Fruit fly (Drosophila melanogaster): ENCODE data around the gene lectin-37Db.
A peak's percentile ranks its signal among the peaks of the same experiment; 100 is the strongest.

Gene lectin-37Db

DNA sequence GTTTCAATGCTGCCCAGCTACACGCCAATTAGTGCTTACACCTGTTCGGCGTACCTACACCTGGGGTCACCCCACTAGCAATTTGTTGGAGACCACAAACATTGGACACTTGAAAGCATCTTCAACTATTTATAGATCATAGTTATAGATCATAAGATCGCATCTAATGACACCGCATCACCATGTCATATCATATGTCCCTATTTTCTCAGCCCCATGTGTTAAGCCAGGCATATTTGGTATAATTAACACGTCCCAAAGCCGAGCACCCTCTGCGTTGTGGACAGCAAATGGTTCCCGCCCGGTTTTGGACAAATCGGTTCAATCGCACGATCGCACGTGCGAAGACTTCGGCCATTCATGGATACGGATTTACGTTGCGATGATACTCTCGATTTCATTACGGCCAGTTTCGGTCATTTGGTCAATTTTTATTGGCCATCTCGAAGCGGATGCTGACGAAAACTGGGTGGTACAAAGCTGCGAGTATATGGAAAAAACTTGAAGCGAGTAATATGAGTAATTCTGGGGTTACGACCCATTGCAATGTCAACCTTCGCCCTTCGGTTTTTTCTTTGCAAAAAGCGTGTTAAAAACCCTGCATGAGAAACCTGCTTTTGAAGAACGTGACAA, 20.8 kb downstream of the lectin-37Db start:
- TF ChIP-seq Snoo (tag; optimal IDR thresholded peaks at IDR 0.05) (peak; percentile 40), CG34367 (tag; optimal IDR thresholded peaks at IDR 0.05) (peak; percentile 49), CG9948 (tag; optimal IDR thresholded peaks at IDR 0.05) (peak; percentile 48), gl (tag; optimal IDR thresholded peaks at IDR 0.05) (no peak), CG4496 (GFP tag; IDR thresholded peaks at IDR 0.05) (peak; percentile 47; the same call in 1 of the 3 replicates), EcR (GFP tag; optimal IDR thresholded peaks at IDR 0.05) (no peak), fd96Ca (GFP tag; IDR thresholded peaks at IDR 0.05) (no peak), CG10348 (GFP tag; IDR thresholded peaks at IDR 0.05) (no peak), CG14655 (GFP tag; optimal IDR thresholded peaks at IDR 0.05) (no peak), CG13204 (GFP tag; optimal IDR thresholded peaks at IDR 0.05) (no peak), CG15710 (tag; optimal IDR thresholded peaks at IDR 0.05) (peak; percentile 43), CG8159 (tag; optimal IDR thresholded peaks at IDR 0.05) (peak; percentile 64), rn (GFP tag; IDR thresholded peaks at IDR 0.05) (0 out of 2 replicates have a peak, but pooled peaks have one; percentile 21), CG12605 (GFP tag; IDR thresholded peaks at IDR 0.05) (no peak), Pif1A (GFP tag; optimal IDR thresholded peaks at IDR 0.05) (peak; percentile 49), D1 (tag; optimal IDR thresholded peaks at IDR 0.05) (no peak), Pif1B (GFP tag; optimal IDR thresholded peaks at IDR 0.05) (no peak), Ets98B (GFP tag; IDR thresholded peaks at IDR 0.05) (peak; percentile 21), CG8301 (tag; optimal IDR thresholded peaks at IDR 0.05) (no peak), CG32121 (GFP tag; IDR thresholded peaks at IDR 0.05) (no peak), CG17806 (tag; optimal IDR thresholded peaks at IDR 0.05) (peak; percentile 61)

DNA sequence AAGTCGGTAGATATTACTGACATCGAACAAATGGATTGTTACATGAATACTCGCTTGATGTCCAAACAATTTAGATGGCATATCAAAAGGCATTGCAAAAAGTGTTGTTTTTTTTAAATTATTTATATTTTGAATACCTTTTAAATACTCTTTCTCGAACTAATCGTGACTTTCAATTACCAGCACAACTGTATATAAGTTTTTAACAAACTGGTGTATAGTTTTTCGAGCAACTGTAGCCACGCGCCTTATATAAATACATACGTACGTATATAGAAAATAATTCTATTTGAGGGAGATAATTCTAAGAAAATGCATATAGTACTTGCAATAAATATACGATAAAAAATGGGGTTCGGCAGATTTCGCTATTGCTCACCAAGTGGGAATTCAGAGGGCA, 21.4 kb downstream of the lectin-37Db start:
- TF ChIP-seq EcR (GFP tag; optimal IDR thresholded peaks at IDR 0.05): no peak
- TF ChIP-seq Pif1B (GFP tag; optimal IDR thresholded peaks at IDR 0.05): peak; percentile 4

DNA sequence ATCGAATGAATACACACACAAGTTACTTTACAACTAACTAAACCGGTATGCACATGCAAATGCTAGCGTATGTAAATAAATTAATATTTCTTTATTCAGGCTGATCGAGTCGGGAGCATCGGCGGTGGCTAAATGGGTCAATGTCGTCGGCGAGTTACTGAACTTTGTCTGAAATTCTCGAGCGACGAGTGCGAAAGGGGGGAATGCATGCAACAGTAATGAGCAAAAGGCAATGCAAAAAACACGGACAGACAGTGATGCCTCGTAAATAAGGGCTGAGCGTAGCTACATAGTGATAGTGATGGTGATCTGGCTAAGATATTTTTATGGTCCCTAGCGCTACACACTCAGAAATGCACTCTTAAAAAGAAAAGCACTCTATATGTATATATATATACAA, 21.9 kb downstream of the lectin-37Db start:
- TF ChIP-seq fd96Ca (GFP tag; IDR thresholded peaks at IDR 0.05) (peak; percentile 47; the same call in 1 of the 3 replicates), Snoo (tag; optimal IDR thresholded peaks at IDR 0.05) (peak; percentile 18), CG8159 (tag; optimal IDR thresholded peaks at IDR 0.05) (no peak), CG4496 (GFP tag; IDR thresholded peaks at IDR 0.05) (no peak; the same call in 2 of the 3 replicates), CG17806 (tag; optimal IDR thresholded peaks at IDR 0.05) (no peak), Ets98B (GFP tag; IDR thresholded peaks at IDR 0.05) (peak; percentile 14), CG15710 (tag; optimal IDR thresholded peaks at IDR 0.05) (peak; percentile 25), CG9948 (tag; optimal IDR thresholded peaks at IDR 0.05) (no peak), CG13204 (GFP tag; optimal IDR thresholded peaks at IDR 0.05) (no peak), EcR (GFP tag; optimal IDR thresholded peaks at IDR 0.05) (peak; percentile 99), CG32121 (GFP tag; IDR thresholded peaks at IDR 0.05) (no peak)

DNA sequence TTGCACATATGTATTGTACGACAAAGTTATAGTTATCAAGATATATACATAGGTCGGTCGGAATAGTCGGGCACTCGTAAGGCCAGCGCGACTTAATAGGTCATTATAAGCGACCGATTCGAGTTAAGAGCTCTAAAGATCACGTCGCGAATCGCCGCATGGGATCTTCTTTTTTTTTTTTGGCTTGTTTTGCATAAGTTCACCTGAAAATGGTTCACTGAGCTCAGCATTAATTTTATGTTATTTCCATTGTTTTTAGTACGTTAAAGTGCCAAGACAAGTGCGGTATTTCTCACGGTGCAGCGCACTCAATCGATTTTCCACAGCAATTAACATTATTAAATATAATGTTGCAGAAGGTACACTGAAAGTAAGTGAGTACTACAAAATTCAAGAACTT, 22.5 kb downstream of the lectin-37Db start:
- peak; percentile 44; the same call in 1 of the 3 replicates for TF ChIP-seq CG4496 (GFP tag; IDR thresholded peaks at IDR 0.05)
- TF ChIP-seq CG12605 (GFP tag; IDR thresholded peaks at IDR 0.05): 0 out of 2 replicates have a peak, but pooled peaks have one; percentile 10
- no peak for TF ChIP-seq CG9948 (tag; optimal IDR thresholded peaks at IDR 0.05)
- peak; percentile 22; the same call in 1 of the 2 replicates for TF ChIP-seq CG32121 (GFP tag; IDR thresholded peaks at IDR 0.05)
- no peak for TF ChIP-seq Snoo (tag; optimal IDR thresholded peaks at IDR 0.05)
- TF ChIP-seq rn (GFP tag; IDR thresholded peaks at IDR 0.05): peak; percentile 25; the same call in 1 of the 2 replicates
- peak; percentile 38 for TF ChIP-seq Ets98B (GFP tag; IDR thresholded peaks at IDR 0.05)
- TF ChIP-seq fd96Ca (GFP tag; IDR thresholded peaks at IDR 0.05): peak; percentile 78

DNA sequence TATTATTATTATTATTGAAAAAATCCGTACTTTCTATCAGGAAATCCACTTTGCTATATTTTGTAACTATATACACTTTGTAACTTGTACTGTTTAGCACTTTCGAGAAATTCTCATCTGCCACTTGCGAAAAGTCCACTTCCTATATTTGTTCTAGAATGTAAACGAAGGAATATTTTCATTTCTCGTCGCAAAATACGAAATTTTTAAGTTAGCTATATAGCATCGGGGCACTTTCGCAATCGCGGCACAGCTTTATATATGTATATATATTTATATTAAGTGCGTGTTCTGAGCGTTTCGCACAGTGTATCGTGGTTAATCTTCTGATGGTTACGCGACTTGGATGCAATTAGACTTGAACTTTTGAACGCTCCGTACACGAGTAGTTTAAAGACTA, 22.9 kb downstream of the lectin-37Db start, which contains the start of gene RanGAP:
RanGAP (plus strand) TSS at position 169 of the 400 bp plus-strand sequence.
- TF ChIP-seq CG14655 (GFP tag; optimal IDR thresholded peaks at IDR 0.05) (peak; percentile 58), CG10348 (GFP tag; IDR thresholded peaks at IDR 0.05) (no peak), fd96Ca (GFP tag; IDR thresholded peaks at IDR 0.05) (peak; percentile 48; the same call in 2 of the 3 replicates), CG32121 (GFP tag; IDR thresholded peaks at IDR 0.05) (peak; percentile 16; the same call in 1 of the 2 replicates), CG9948 (tag; optimal IDR thresholded peaks at IDR 0.05) (peak; percentile 50), EcR (GFP tag; optimal IDR thresholded peaks at IDR 0.05) (no peak), CG17806 (tag; optimal IDR thresholded peaks at IDR 0.05) (peak; percentile 31), rn (GFP tag; IDR thresholded peaks at IDR 0.05) (0 out of 2 replicates have a peak, but pooled peaks have one; percentile 6), CG15710 (tag; optimal IDR thresholded peaks at IDR 0.05) (peak; percentile 12), CG8301 (tag; optimal IDR thresholded peaks at IDR 0.05) (peak; percentile 36), Ets98B (GFP tag; IDR thresholded peaks at IDR 0.05) (no peak), Snoo (tag; optimal IDR thresholded peaks at IDR 0.05) (no peak), gl (tag; optimal IDR thresholded peaks at IDR 0.05) (no peak), CG4496 (GFP tag; IDR thresholded peaks at IDR 0.05) (peak; percentile 25; the same call in 1 of the 3 replicates), Pif1B (GFP tag; optimal IDR thresholded peaks at IDR 0.05) (no peak), Pif1A (GFP tag; optimal IDR thresholded peaks at IDR 0.05) (no peak), CG34367 (tag; optimal IDR thresholded peaks at IDR 0.05) (no peak), CG13204 (GFP tag; optimal IDR thresholded peaks at IDR 0.05) (no peak), CG8159 (tag; optimal IDR thresholded peaks at IDR 0.05) (peak; percentile 28), D1 (tag; optimal IDR thresholded peaks at IDR 0.05) (no peak), CG12605 (GFP tag; IDR thresholded peaks at IDR 0.05) (no peak; the same call in 1 of the 2 replicates)

DNA sequence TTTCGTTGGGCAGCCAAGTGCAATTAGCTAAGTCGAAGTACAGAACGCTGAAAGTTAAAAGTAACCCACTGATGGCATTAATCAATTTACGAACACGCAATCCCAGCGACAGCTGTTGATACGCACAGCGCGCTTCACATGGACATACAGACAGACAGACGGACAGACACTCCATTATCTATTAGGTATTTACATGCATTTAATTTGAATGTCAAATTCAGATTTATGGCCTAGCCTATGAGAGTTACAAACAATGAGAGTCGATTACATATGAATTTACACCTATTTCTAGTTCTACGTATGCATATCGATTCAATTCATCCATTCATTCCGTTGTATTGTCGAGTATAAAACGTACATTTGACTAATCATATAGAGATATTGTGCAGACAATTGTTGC, 23.8 kb downstream of the lectin-37Db start, which contains the start of gene CG10237:
CG10237 (minus strand) TSS at position 101 of the 400 bp plus-strand sequence.
- TF ChIP-seq Pif1A (GFP tag; optimal IDR thresholded peaks at IDR 0.05) (no peak), CG14655 (GFP tag; optimal IDR thresholded peaks at IDR 0.05) (no peak), CG9948 (tag; optimal IDR thresholded peaks at IDR 0.05) (no peak), CG10348 (GFP tag; IDR thresholded peaks at IDR 0.05) (no peak), CG8301 (tag; optimal IDR thresholded peaks at IDR 0.05) (no peak), gl (tag; optimal IDR thresholded peaks at IDR 0.05) (no peak), CG34367 (tag; optimal IDR thresholded peaks at IDR 0.05) (no peak), Ets98B (GFP tag; IDR thresholded peaks at IDR 0.05) (no peak)
